Fruit fly (Drosophila melanogaster) whole organism, embryonic: ENCODE data around the gene bab1.

Source experiments
- Atf3 ChIP-seq: fragments of 200-800 bp; sonication (Bioruptor generic); optimal IDR thresholded peaks from 3 replicates; lab custom pipeline; 2016; ENCODE audit warnings: missing biosample characterization, missing genetic modification characterization
- Atf6 ChIP-seq: fragments of 200-800 bp; sonication (Bioruptor generic); IDR thresholded peaks from 2 replicates; pipeline ENCODE4 v1.3.6; 2022; ENCODE audit warnings: missing biosample characterization, missing genetic modification characterization
- Awh ChIP-seq: fragments of 200-800 bp; sonication (Bioruptor generic); IDR thresholded peaks from 2 replicates; pipeline ENCODE4, ENCODE4 v1.3.6; 2022; ENCODE audit warnings: missing biosample characterization, missing genetic modification characterization
- CG10431 ChIP-seq: fragments of 200-800 bp; sonication (Bioruptor generic); optimal IDR thresholded peaks from 3 replicates; lab custom pipeline; 2018; ENCODE audit warnings: missing biosample characterization, mild to moderate bottlenecking, missing genetic modification characterization
- CG10654 ChIP-seq: fragments of 200-800 bp; sonication (Bioruptor generic); optimal IDR thresholded peaks from 2 replicates; lab custom pipeline; 2016; ENCODE audit warnings: missing biosample characterization, missing genetic modification characterization
- CG11560 ChIP-seq: fragments of 200-800 bp; sonication (Bioruptor generic); IDR thresholded peaks from 3 replicates; pipeline ENCODE4 v1.3.6; 2022; ENCODE audit warnings: missing biosample characterization, missing genetic modification characterization
- CG12071 ChIP-seq: fragments of 200-800 bp; sonication (Bioruptor generic); optimal IDR thresholded peaks from 3 replicates; lab custom pipeline; 2018; ENCODE audit warnings: missing biosample characterization, mild to moderate bottlenecking, missing genetic modification characterization
- CG14667 ChIP-seq: fragments of 200-800 bp; sonication (Bioruptor generic); IDR thresholded peaks from 2 replicates; pipeline ENCODE4 v1.3.6; 2022; ENCODE audit warnings: missing biosample characterization, missing genetic modification characterization
- CG1602 ChIP-seq: fragments of 200-800 bp; sonication (Bioruptor generic); optimal IDR thresholded peaks from 3 replicates; lab custom pipeline; 2016; ENCODE audit warnings: missing biosample characterization, missing genetic modification characterization
- CG16813 ChIP-seq: fragments of 200-800 bp; sonication (Bioruptor generic); IDR thresholded peaks from 3 replicates; pipeline ENCODE4 v1.3.6; 2022; ENCODE audit warnings: missing biosample characterization, missing genetic modification characterization; ENCODE audit not compliant: partially characterized antibody
- CG16815 ChIP-seq: fragments of 200-800 bp; sonication (Bioruptor generic); optimal IDR thresholded peaks from 3 replicates; lab custom pipeline; 2017; ENCODE audit warnings: missing biosample characterization, mild to moderate bottlenecking, missing genetic modification characterization
- CG17361 ChIP-seq: fragments of 200-800 bp; sonication (Bioruptor generic); IDR thresholded peaks from 3 replicates; pipeline ENCODE4 v1.3.6; 2022; ENCODE audit warnings: missing biosample characterization, missing genetic modification characterization
- CG18011 ChIP-seq: fragments of 200-800 bp; sonication (Bioruptor generic); optimal IDR thresholded peaks from 2 replicates; lab custom pipeline; 2017; ENCODE audit warnings: missing biosample characterization, missing genetic modification characterization, mild to moderate bottlenecking, moderate library complexity, missing genotype
- CG18619 ChIP-seq: fragments of 200-800 bp; sonication (Bioruptor generic); optimal IDR thresholded peaks from 3 replicates; lab custom pipeline; 2017; ENCODE audit warnings: missing biosample characterization, mild to moderate bottlenecking, missing genetic modification characterization
- CG18764 ChIP-seq: fragments of 200-800 bp; sonication (Bioruptor generic); optimal IDR thresholded peaks from 3 replicates; lab custom pipeline; 2016; ENCODE audit warnings: missing biosample characterization, missing genetic modification characterization
- CG2199 ChIP-seq: fragments of 200-800 bp; sonication (Bioruptor generic); IDR thresholded peaks from 3 replicates; pipeline ENCODE4 v1.3.6; 2022; ENCODE audit warnings: missing biosample characterization, missing genetic modification characterization
- CG30020 ChIP-seq: fragments of 200-800 bp; optimal IDR thresholded peaks from 2 replicates; lab custom pipeline; 2019; ENCODE audit warnings: missing biosample characterization, mild to moderate bottlenecking, missing genetic modification characterization, moderate library complexity
- CG31224 ChIP-seq: fragments of 200-800 bp; sonication (Bioruptor generic); IDR thresholded peaks from 2 replicates; pipeline ENCODE4 v1.3.6; 2022; ENCODE audit warnings: missing biosample characterization, missing genetic modification characterization
- CG33213 ChIP-seq: fragments of 200-800 bp; sonication (Bioruptor generic); optimal IDR thresholded peaks from 3 replicates; lab custom pipeline; 2016; ENCODE audit warnings: missing biosample characterization, missing genetic modification characterization
- CG33557 ChIP-seq: fragments of 200-800 bp; sonication (Bioruptor generic); optimal IDR thresholded peaks from 2 replicates; lab custom pipeline; 2019; ENCODE audit warnings: missing biosample characterization, mild to moderate bottlenecking, missing genetic modification characterization, moderate library complexity
- CG34422 ChIP-seq: fragments of 200-800 bp; sonication (Bioruptor generic); IDR thresholded peaks from 3 replicates; pipeline ENCODE4 v1.3.6; 2022; ENCODE audit warnings: missing biosample characterization, missing genetic modification characterization
- CG4820 ChIP-seq: fragments of 200-800 bp; sonication (Bioruptor generic); optimal IDR thresholded peaks from 3 replicates; lab custom pipeline; 2016; ENCODE audit warnings: missing biosample characterization, missing genetic modification characterization
- CG6813 ChIP-seq: fragments of 200-800 bp; sonication (Bioruptor generic); optimal IDR thresholded peaks from 2 replicates; lab custom pipeline; 2017; ENCODE audit warnings: missing biosample characterization, missing genetic modification characterization, mild to moderate bottlenecking, moderate library complexity, missing genetic modification reagents
- CG8944 ChIP-seq: fragments of 200-800 bp; sonication (Bioruptor generic); optimal IDR thresholded peaks from 3 replicates; lab custom pipeline; 2016; ENCODE audit warnings: missing biosample characterization, missing genetic modification characterization
- CG9215 ChIP-seq: fragments of 200-800 bp; sonication (Bioruptor generic); IDR thresholded peaks from 2 replicates; pipeline ENCODE4 v1.3.6; 2022; ENCODE audit warnings: missing biosample characterization, missing genetic modification characterization
- Chrac-16 ChIP-seq: fragments of 200-800 bp; sonication (Bioruptor generic); optimal IDR thresholded peaks from 3 replicates; lab custom pipeline; 2016; ENCODE audit warnings: missing biosample characterization, missing genetic modification characterization
- Dbx ChIP-seq: fragments of 200-800 bp; sonication (Bioruptor generic); IDR thresholded peaks from 3 replicates; pipeline ENCODE4 v1.3.6; 2022; ENCODE audit warnings: missing biosample characterization, missing genetic modification characterization
- HmgZ ChIP-seq: fragments of 200-800 bp; sonication (Bioruptor generic); optimal IDR thresholded peaks from 2 replicates; lab custom pipeline; 2018; ENCODE audit warnings: missing biosample characterization, mild to moderate bottlenecking, missing genetic modification characterization
- Hmr ChIP-seq: fragments of 200-800 bp; sonication (Bioruptor generic); optimal IDR thresholded peaks from 3 replicates; lab custom pipeline; 2017; ENCODE audit warnings: mild to moderate bottlenecking, missing biosample characterization, missing genetic modification reagents, missing genetic modification characterization
- Hmx ChIP-seq: fragments of 200-800 bp; sonication (Bioruptor generic); optimal IDR thresholded peaks from 2 replicates; lab custom pipeline; 2016; ENCODE audit warnings: missing biosample characterization, missing genetic modification characterization
- Kr ChIP-seq: fragments of 200-800 bp; sonication (Bioruptor generic); optimal IDR thresholded peaks from 2 replicates; lab custom pipeline; 2017; ENCODE audit warnings: missing biosample characterization, mild to moderate bottlenecking, missing genetic modification characterization
- Max ChIP-seq: fragments of 200-800 bp; sonication (Bioruptor generic); optimal IDR thresholded peaks from 2 replicates; lab custom pipeline; 2016; ENCODE audit warnings: missing biosample characterization, mild to moderate bottlenecking, missing genetic modification characterization
- Neu2 ChIP-seq: fragments of 200-800 bp; sonication (Bioruptor generic); optimal IDR thresholded peaks from 3 replicates; lab custom pipeline; 2016; ENCODE audit warnings: missing biosample characterization, missing genetic modification characterization, borderline replicate concordance
- Oaz ChIP-seq: fragments of 200-800 bp; sonication (Bioruptor generic); IDR thresholded peaks from 2 replicates; pipeline ENCODE4 v1.3.6; 2022; ENCODE audit warnings: missing biosample characterization, missing genetic modification characterization
- Optix ChIP-seq: fragments of 200-800 bp; sonication (Bioruptor generic); IDR thresholded peaks from 3 replicates; pipeline ENCODE4 v1.3.6; 2022; ENCODE audit warnings: missing biosample characterization, missing genetic modification characterization
- Vsx1 ChIP-seq: fragments of 200-800 bp; sonication (Bioruptor generic); optimal IDR thresholded peaks from 2 replicates; lab custom pipeline; 2017; ENCODE audit warnings: missing biosample characterization, mild to moderate bottlenecking, missing genetic modification characterization, missing genetic modification reagents
- bsh ChIP-seq, 2 experiments: fragments of 200-800 bp; sonication (Bioruptor generic); optimal IDR thresholded peaks; 2 replicates each; lab custom pipeline; 2017 to 2018; ENCODE audit warnings: mild to moderate bottlenecking in 2 of 2, missing biosample characterization in 2 of 2, missing genetic modification characterization in 2 of 2, moderate library complexity in 1 of 2
- chinmo ChIP-seq: fragments of 200-800 bp; sonication (Bioruptor generic); IDR thresholded peaks from 4 replicates; pipeline ENCODE4 v1.3.6; 2022; ENCODE audit warnings: missing biosample characterization, missing genetic modification characterization; ENCODE audit not compliant: partially characterized antibody
- chn ChIP-seq: fragments of 200-800 bp; sonication (Bioruptor generic); optimal IDR thresholded peaks from 2 replicates; lab custom pipeline; 2016; ENCODE audit warnings: missing biosample characterization, missing genetic modification characterization
- cwo ChIP-seq: fragments of 200-800 bp; sonication (Bioruptor generic); optimal IDR thresholded peaks from 3 replicates; lab custom pipeline; 2017; ENCODE audit warnings: missing biosample characterization, missing genetic modification characterization, mild to moderate bottlenecking, moderate library complexity, missing genetic modification reagents
- dimm ChIP-seq: fragments of 200-800 bp; sonication (Bioruptor generic); IDR thresholded peaks from 2 replicates; pipeline ENCODE4 v1.3.6; 2022; ENCODE audit warnings: missing biosample characterization, missing genetic modification characterization
- eyg ChIP-seq: fragments of 200-800 bp; sonication (Bioruptor generic); optimal IDR thresholded peaks from 3 replicates; lab custom pipeline; 2016; ENCODE audit warnings: missing biosample characterization, missing genetic modification characterization
- hbn ChIP-seq: fragments of 200-800 bp; sonication (Bioruptor generic); IDR thresholded peaks from 2 replicates; pipeline ENCODE4 v1.3.6; 2022; ENCODE audit warnings: missing biosample characterization, missing genetic modification characterization; ENCODE audit not compliant: partially characterized antibody
- jigr1 ChIP-seq: fragments of 200-800 bp; sonication (Bioruptor generic); IDR thresholded peaks from 3 replicates; pipeline ENCODE4 v1.3.6; 2022; ENCODE audit warnings: missing biosample characterization, missing genetic modification characterization
- jing ChIP-seq: fragments of 200-800 bp; sonication (Bioruptor generic); optimal IDR thresholded peaks from 2 replicates; lab custom pipeline; 2018; ENCODE audit warnings: missing biosample characterization, mild to moderate bottlenecking, missing genetic modification characterization
- lab ChIP-seq: fragments of 200-800 bp; sonication (Bioruptor generic); optimal IDR thresholded peaks from 3 replicates; lab custom pipeline; 2017; ENCODE audit warnings: missing biosample characterization, missing genetic modification characterization, mild to moderate bottlenecking, moderate library complexity, missing genetic modification reagents
- p53 ChIP-seq: fragments of 200-800 bp; sonication (Bioruptor generic); optimal IDR thresholded peaks from 2 replicates; lab custom pipeline; 2016; ENCODE audit warnings: missing biosample characterization, missing genetic modification characterization
- slp2 ChIP-seq: fragments of 200-800 bp; sonication (Bioruptor generic); optimal IDR thresholded peaks from 2 replicates; lab custom pipeline; 2016; ENCODE audit warnings: missing biosample characterization, missing genetic modification characterization
- ssp ChIP-seq: fragments of 200-800 bp; sonication (Bioruptor generic); IDR thresholded peaks from 2 replicates; pipeline ENCODE4 v1.3.6; 2022; ENCODE audit warnings: missing biosample characterization, missing genetic modification characterization
- tin ChIP-seq: fragments of 200-800 bp; sonication (Bioruptor generic); optimal IDR thresholded peaks from 3 replicates; lab custom pipeline; 2016; ENCODE audit warnings: missing biosample characterization, missing genetic modification characterization

The bab1 gene

DNA sequence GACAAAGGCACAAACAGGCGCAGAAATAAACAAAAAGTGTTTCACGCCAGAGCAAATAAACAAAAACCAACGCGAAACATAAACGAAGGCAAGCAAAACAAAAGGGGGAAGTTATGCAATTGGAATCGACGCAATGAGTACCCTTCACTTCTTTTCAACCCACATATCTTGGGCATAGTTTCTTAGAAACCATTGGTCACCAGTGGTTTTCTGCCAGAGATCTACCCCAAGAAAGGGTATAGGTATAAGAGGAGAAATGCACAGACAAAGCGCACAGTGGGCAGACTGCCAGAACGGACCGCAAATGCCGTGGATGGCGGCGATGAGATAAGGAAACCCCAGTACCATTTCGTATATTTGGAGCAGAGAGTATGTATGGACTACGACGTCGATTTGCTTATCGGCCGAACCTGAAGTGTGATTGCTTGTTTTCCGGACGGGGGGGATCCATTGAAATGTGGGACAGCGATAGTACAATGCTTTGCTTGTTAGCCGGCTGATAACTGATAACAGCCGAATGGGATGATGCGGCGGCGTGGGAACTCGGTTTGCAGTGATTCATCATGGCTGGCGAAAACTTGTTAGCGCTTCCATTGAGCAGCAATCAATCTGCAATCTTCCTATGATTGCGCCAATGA, 69.9 kb downstream of the bab1 start (continued):
- TF ChIP-seq lab (GFP tag; lab: Kevin White, UChicago): peak; percentile 28
- peak; percentile 36 for TF ChIP-seq Hmr (GFP tag; lab: Kevin White, UChicago)
- TF ChIP-seq Atf3: no peak
- no peak for TF ChIP-seq jigr1 (GFP tag; lab: Robert Waterston, UW)
- peak in 1 of 2 experiments; percentile 23 for TF ChIP-seq bsh (GFP tag; optimal IDR thresholded peaks at IDR 0.05; lab: Kevin White, UChicago)
- no peak for TF ChIP-seq CG33213
- 0 out of 4 replicates have a peak, but pooled peaks have one; percentile 39 for TF ChIP-seq chinmo
- no peak for TF ChIP-seq CG4820
- no peak for TF ChIP-seq Vsx1 (GFP tag; lab: Kevin White, UChicago)
- no peak for TF ChIP-seq HmgZ
- peak; percentile 8; the same call in 1 of the 2 replicates for TF ChIP-seq CG9215 (GFP tag; lab: Robert Waterston, UW)
- peak; percentile 48 for TF ChIP-seq slp2 (GFP tag; lab: Kevin White, UChicago)
- TF ChIP-seq CG16813 (GFP tag; lab: Robert Waterston, UW): no peak
- TF ChIP-seq Optix (GFP tag; lab: Robert Waterston, UW): no peak
- no peak for TF ChIP-seq Hmx (GFP tag; lab: Kevin White, UChicago)
- TF ChIP-seq CG8944: peak; percentile 13
- TF ChIP-seq Awh (GFP tag; lab: Robert Waterston, UW): no peak
- no peak for TF ChIP-seq CG10431
- TF ChIP-seq CG14667 (GFP tag; lab: Robert Waterston, UW): peak; percentile 55; the same call in 1 of the 2 replicates
- no peak for TF ChIP-seq jing (GFP tag; lab: Kevin White, UChicago)
- TF ChIP-seq CG11560 (tag; lab: Robert Waterston, UW): no peak
- no peak for TF ChIP-seq cwo (GFP tag; lab: Kevin White, UChicago)
- peak; percentile 54; the same call in 1 of the 2 replicates for TF ChIP-seq CG31224 (GFP tag; lab: Robert Waterston, UW)
- no peak for TF ChIP-seq CG33557 (GFP tag; lab: Kevin White, UChicago)
- no peak for TF ChIP-seq Neu2 (GFP tag; lab: Kevin White, UChicago)
- TF ChIP-seq dimm (GFP tag; lab: Robert Waterston, UW): 0 out of 2 replicates have a peak, but pooled peaks have one; percentile 3
- TF ChIP-seq Dbx: 0 out of 3 replicates have a peak, but pooled peaks have one; percentile 16
- TF ChIP-seq CG18764 (GFP tag; lab: Kevin White, UChicago): no peak
- TF ChIP-seq CG18011 (GFP tag; lab: Kevin White, UChicago): no peak
- no peak for TF ChIP-seq CG18619
- TF ChIP-seq chn: no peak
- no peak for TF ChIP-seq CG16815
- TF ChIP-seq ssp (GFP tag; lab: Robert Waterston, UW): no peak
- TF ChIP-seq hbn (GFP tag; lab: Robert Waterston, UW): no peak
- no peak for TF ChIP-seq Chrac-16
- no peak for TF ChIP-seq Oaz
- TF ChIP-seq CG12071 (GFP tag; lab: Kevin White, UChicago): no peak
- TF ChIP-seq CG1602 (GFP tag; lab: Kevin White, UChicago): no peak
- no peak for TF ChIP-seq p53 (GFP tag; lab: Kevin White, UChicago)
- TF ChIP-seq CG30020 (tag; lab: Kevin White, UChicago): no peak
- no peak for TF ChIP-seq Max (GFP tag; lab: Kevin White, UChicago)
- peak; percentile 36 for TF ChIP-seq CG6813 (GFP tag; lab: Kevin White, UChicago)
- TF ChIP-seq Atf6 (GFP tag; lab: Robert Waterston, UW): no peak
- TF ChIP-seq CG17361 (GFP tag; lab: Robert Waterston, UW): 0 out of 3 replicates have a peak, but pooled peaks have one; percentile 23
- TF ChIP-seq CG2199: peak; percentile 61; the same call in 1 of the 3 replicates
- no peak for TF ChIP-seq tin
- TF ChIP-seq eyg (GFP tag; lab: Kevin White, UChicago): no peak
- no peak for TF ChIP-seq Kr (GFP tag; lab: Kevin White, UChicago)
- TF ChIP-seq CG10654 (GFP tag; lab: Kevin White, UChicago): peak; percentile 6
- TF ChIP-seq CG34422 (GFP tag; lab: Robert Waterston, UW): peak; percentile 74; the same call in 2 of the 3 replicates
